Fruit fly (Drosophila melanogaster): ENCODE results near the gene Tsp26A.

Gene Tsp26A

DNA sequence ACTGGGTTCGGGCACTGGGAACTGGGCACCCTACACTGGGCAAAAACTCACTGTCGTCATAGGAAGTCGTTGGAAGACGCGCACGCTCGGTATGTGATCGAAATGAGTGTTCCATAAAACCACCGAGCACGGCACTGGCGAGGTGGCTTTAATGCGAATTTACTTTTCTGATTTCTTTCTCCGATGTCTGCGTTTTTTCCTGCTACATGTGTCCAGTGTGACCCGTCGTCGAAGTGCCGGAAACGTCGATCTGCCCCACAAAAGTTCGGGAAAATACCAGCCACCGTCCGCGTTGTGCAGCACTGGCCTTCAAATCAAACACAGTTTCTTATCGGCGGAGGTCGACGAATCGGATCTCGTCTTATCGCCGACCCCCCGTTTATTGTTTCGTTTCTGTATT, 781 bp upstream of the Tsp26A start, which contains the start of gene Kdm5 (continued):
- no peak for TF ChIP-seq Ada2b (GFP tag; IDR thresholded peaks at IDR 0.05)
- peak; percentile 22 for TF ChIP-seq gro (GFP tag; optimal IDR thresholded peaks at IDR 0.05)
- peak; percentile 37 for TF ChIP-seq CG11504 (tag; optimal IDR thresholded peaks at IDR 0.05)
- TF ChIP-seq zen (tag; optimal IDR thresholded peaks at IDR 0.05) = peak; percentile 16
- 0 out of 2 replicates have a peak, but pooled peaks have one; percentile 14 for TF ChIP-seq CG6689 (GFP tag; IDR thresholded peaks at IDR 0.05)
- TF ChIP-seq Eip74EF (GFP tag; optimal IDR thresholded peaks at IDR 0.05) = no peak
- TF ChIP-seq ranshi (GFP tag; IDR thresholded peaks at IDR 0.05) = peak; percentile 43; the same call in 1 of the 2 replicates
- TF ChIP-seq CG2129 (GFP tag; IDR thresholded peaks at IDR 0.05; ENCODE audit: partially characterized antibody) = no peak
- no peak for TF ChIP-seq chif (GFP tag; optimal IDR thresholded peaks at IDR 0.05)
- TF ChIP-seq B-H2 (GFP tag; optimal IDR thresholded peaks at IDR 0.05) = peak; percentile 41
- peak; percentile 67 for TF ChIP-seq cg (GFP tag; optimal IDR thresholded peaks at IDR 0.05)
- TF ChIP-seq Hmr (GFP tag; optimal IDR thresholded peaks at IDR 0.05) = peak; percentile 54
- TF ChIP-seq pnt (GFP tag; optimal IDR thresholded peaks at IDR 0.05) = no peak
- no peak for TF ChIP-seq en (GFP tag; optimal IDR thresholded peaks at IDR 0.05)
- TF ChIP-seq Hr78 (GFP tag; optimal IDR thresholded peaks at IDR 0.05) = peak in 1 of 2 experiments; percentile 80
- TF ChIP-seq Dref (GFP tag; IDR thresholded peaks at IDR 0.05) = peak; percentile 50; the same call in 1 of the 2 replicates
- TF ChIP-seq CG15514 (GFP tag; optimal IDR thresholded peaks at IDR 0.05) = peak; percentile 69
- TF ChIP-seq MBD-R2 (GFP tag; IDR thresholded peaks at IDR 0.05) = peak; percentile 67
- no peak for TF ChIP-seq ATbp (GFP tag; optimal IDR thresholded peaks at IDR 0.05)
- peak; percentile 55 for TF ChIP-seq CG6765 (GFP tag; optimal IDR thresholded peaks at IDR 0.05)
- TF ChIP-seq CG10959 (GFP tag; IDR thresholded peaks at IDR 0.05) = no peak
- TF ChIP-seq nom (GFP tag; optimal IDR thresholded peaks at IDR 0.05) = peak; percentile 11
- no peak for TF ChIP-seq CG10321 (GFP tag; IDR thresholded peaks at IDR 0.05)
- no peak for TF ChIP-seq kay (GFP tag; optimal IDR thresholded peaks at IDR 0.05)
- peak; percentile 49 for TF ChIP-seq Sin3A (optimal IDR thresholded peaks at IDR 0.05)
- TF ChIP-seq gce (GFP tag; IDR thresholded peaks at IDR 0.05) = 0 out of 3 replicates have a peak, but pooled peaks have one; percentile 5
- TF ChIP-seq CG14710 (tag; optimal IDR thresholded peaks at IDR 0.05) = peak; percentile 46
- TF ChIP-seq mam (GFP tag; optimal IDR thresholded peaks at IDR 0.05) = no peak
- TF ChIP-seq CG8924 (tag; optimal IDR thresholded peaks at IDR 0.05) = peak; percentile 7
- TF ChIP-seq tx (GFP tag; optimal IDR thresholded peaks at IDR 0.05) = peak; percentile 11
- peak; percentile 55 for TF ChIP-seq CG6791 (GFP tag; IDR thresholded peaks at IDR 0.05; ENCODE audit: partially characterized antibody)
- no peak for TF ChIP-seq B-H1 (GFP tag; IDR thresholded peaks at IDR 0.05)
- no peak for TF ChIP-seq CG34224 (GFP tag; IDR thresholded peaks at IDR 0.05; ENCODE audit: partially characterized antibody)
- peak in 1 of 2 experiments; percentile 2 for TF ChIP-seq Hr51 (GFP tag; optimal IDR thresholded peaks at IDR 0.05)
- TF ChIP-seq MTF-1 (GFP tag; optimal IDR thresholded peaks at IDR 0.05; ENCODE audit: borderline replicate concordance) = peak; percentile 30
- peak; percentile 11 for TF ChIP-seq CG9817 (tag; optimal IDR thresholded peaks at IDR 0.05)
- no peak for TF ChIP-seq CG9437 (GFP tag; optimal IDR thresholded peaks at IDR 0.05)

DNA sequence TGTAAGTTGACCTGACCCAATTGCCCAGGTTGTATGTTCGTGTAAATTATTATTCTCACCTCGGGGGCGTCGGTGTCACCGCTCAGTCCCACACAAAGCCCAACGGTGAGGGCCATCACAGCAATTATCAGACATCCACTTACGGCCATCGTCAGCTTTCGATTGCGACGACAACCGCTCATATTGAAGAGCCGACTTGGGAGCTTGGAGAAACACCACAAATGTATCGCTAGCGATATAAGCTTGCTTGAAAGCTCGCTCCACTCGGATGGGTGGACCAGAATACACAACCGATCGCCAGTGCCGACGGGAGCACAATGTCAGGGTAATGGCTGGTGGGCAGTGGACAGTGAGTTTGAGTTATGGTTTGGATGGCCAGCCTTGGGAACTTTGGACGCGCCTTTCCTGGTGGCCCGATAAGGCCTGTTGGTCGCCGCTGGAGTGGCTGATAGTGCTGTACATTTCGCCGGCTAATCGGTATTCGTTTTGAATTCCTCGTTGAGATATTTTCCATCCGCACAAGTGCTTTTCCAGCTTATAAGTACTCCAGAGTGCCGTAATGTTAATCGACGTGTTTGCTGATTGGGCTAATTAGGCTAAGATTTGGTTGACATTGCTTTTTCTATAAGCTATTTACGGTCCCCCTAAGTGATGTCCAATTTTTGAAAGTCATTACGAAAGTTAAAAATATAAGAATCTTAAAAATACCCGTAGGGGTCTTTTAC, 6.6 kb downstream of the Tsp26A start, which contains the start of gene Gal:
TSS of gene Gal (minus strand) at position 320 of the 725 bp plus-strand sequence.
- peak; percentile 1 for TF ChIP-seq CG34376 (GFP tag; optimal IDR thresholded peaks at IDR 0.05)
- TF ChIP-seq grau (tag; optimal IDR thresholded peaks at IDR 0.05) = no peak
- no peak for TF ChIP-seq CG7928 (GFP tag; optimal IDR thresholded peaks at IDR 0.05)
- TF ChIP-seq nom (GFP tag; optimal IDR thresholded peaks at IDR 0.05) = peak; percentile 42
- no peak for TF ChIP-seq CG12236 (GFP tag; optimal IDR thresholded peaks at IDR 0.05)
- TF ChIP-seq CG7839 (tag; optimal IDR thresholded peaks at IDR 0.05) = no peak
- 0 out of 3 replicates have a peak, but pooled peaks have one; percentile 27 for TF ChIP-seq vnd (GFP tag; IDR thresholded peaks at IDR 0.05; ENCODE audit: partially characterized antibody)
- peak; percentile 64 for TF ChIP-seq Med (GFP tag)
- peak; percentile 2 for TF ChIP-seq gro (GFP tag; optimal IDR thresholded peaks at IDR 0.05)
- TF ChIP-seq sug (tag; optimal IDR thresholded peaks at IDR 0.05) = peak; percentile 83
- 0 out of 3 replicates have a peak, but pooled peaks have one; percentile 35 for TF ChIP-seq CG2199 (GFP tag; IDR thresholded peaks at IDR 0.05)
- peak; percentile 97 for TF ChIP-seq exex (tag; optimal IDR thresholded peaks at IDR 0.05)
- TF ChIP-seq ci (GFP tag; IDR thresholded peaks at IDR 0.05) = peak; percentile 33; the same call in 1 of the 3 replicates
- TF ChIP-seq CG3726 (GFP tag; IDR thresholded peaks at IDR 0.05) = 0 out of 3 replicates have a peak, but pooled peaks have one; percentile 30
